Worm (Caenorhabditis elegans): ENCODE measurements around the gene F26A1.9.

Gene F26A1.9

DNA sequence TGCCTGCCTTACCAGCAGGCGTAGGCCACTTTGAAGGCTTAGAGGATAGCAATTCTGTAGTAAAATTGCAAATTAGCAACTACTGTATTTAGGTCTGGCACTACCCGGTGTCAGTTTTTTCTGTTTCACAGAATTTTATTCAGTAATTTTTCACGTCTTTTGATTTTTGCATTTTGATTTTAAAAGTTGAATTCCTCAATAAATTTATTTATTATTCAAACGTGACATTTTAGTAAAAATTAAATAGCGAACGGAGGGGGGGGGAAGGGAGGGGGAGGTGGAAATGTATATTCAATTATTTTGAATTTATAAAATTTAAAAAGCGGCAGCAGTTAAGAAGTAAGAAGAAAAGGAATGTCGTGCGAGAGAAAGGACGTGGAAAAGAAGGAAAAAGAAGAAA, 12.1 kb downstream of the F26A1.9 start, which contains the start of gene F26A1.4:
TSS of gene F26A1.4 (plus strand) at position 301 of the 400 bp plus-strand sequence.
- no peak for TF ChIP-seq ets-7 (tag; optimal IDR thresholded peaks at IDR 0.05)

DNA sequence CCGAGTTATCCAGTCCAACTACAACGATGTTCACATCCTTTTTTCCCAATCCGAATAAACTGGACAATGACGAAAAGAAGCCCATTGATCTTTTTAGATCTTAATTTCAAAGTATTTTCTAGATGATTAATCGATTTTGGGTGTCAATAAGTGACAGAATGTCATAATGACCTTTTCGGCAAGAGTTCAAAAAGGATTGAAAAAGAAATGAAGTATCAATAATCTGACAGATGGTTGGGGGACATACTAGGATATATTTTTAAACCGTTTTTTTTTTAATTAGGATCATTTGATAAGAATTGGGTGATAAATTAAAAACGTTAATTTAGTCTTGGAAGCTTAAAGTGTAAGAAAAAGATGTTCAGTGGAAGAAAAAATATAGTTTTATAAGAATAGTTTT, 14.6 kb downstream of the F26A1.9 start, which contains the start of gene arl-6:
TSS of gene arl-6 (minus strand) at position 101 of the 400 bp plus-strand sequence.
- TF ChIP-seq hmbx-1 (tag; optimal IDR thresholded peaks at IDR 0.05), result no peak
- no peak for TF ChIP-seq sea-1 (GFP tag; conservative IDR thresholded peaks at IDR 0.05)
- no peak for TF ChIP-seq scrt-1 (GFP tag; IDR thresholded peaks at IDR 0.05)
- TF ChIP-seq F13C5.2 (tag; optimal IDR thresholded peaks at IDR 0.05), result no peak
- TF ChIP-seq hnd-1 (tag; optimal IDR thresholded peaks at IDR 0.05), result no peak
- TF ChIP-seq flt-1 (GFP tag; IDR thresholded peaks at IDR 0.05), result no peak
- no peak for TF ChIP-seq ceh-36 (tag; optimal IDR thresholded peaks at IDR 0.05)
- no peak for TF ChIP-seq tra-4 (tag; optimal IDR thresholded peaks at IDR 0.05)

DNA sequence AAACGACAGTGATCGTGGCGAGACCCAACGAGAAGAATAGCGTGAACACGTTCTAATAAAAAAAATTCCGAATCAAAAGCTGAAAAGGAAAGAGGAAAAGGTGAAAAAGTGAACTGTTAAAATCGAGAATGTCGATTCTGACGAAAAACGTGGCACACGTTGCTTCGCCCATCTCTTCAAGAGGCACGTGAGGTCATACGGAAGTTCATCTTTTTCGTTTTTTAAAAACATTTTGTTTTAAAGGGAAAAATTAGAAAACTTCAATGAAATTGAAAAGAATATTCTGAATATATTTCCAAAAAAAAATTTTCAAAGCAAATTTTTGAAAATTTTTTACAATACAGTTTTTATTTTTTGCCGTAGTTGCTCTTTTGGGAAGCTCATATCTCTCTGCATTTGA, 18.1 kb downstream of the F26A1.9 start, which contains the start of gene C38D4.7:
TSS of gene C38D4.7 (minus strand) at position 101 of the 400 bp plus-strand sequence.
- no peak for TF ChIP-seq ceh-36 (tag; optimal IDR thresholded peaks at IDR 0.05)
- no peak for TF ChIP-seq ceh-13 (GFP tag; optimal IDR thresholded peaks at IDR 0.05)
- TF ChIP-seq B0310.2 (tag; optimal IDR thresholded peaks at IDR 0.05), result no peak

ce11 chrIII:4809526-4810153, 19.7 kb downstream of the F26A1.9 start, which contains the start of gene pal-1:
Gene pal-1, minus strand, starts transcription at chrIII:4809576.
- TF ChIP-seq scrt-1 (GFP tag; IDR thresholded peaks at IDR 0.05) (no peak), hnd-1 (tag; optimal IDR thresholded peaks at IDR 0.05) (no peak), ama-1 (optimal IDR thresholded peaks at IDR 0.05) (no peak), tra-4 (tag; optimal IDR thresholded peaks at IDR 0.05) (no peak), F13C5.2 (tag; optimal IDR thresholded peaks at IDR 0.05) (no peak), ets-7 (tag; optimal IDR thresholded peaks at IDR 0.05) (no peak), aly-1 (tag; optimal IDR thresholded peaks at IDR 0.05) (no peak), pes-1 (GFP tag; IDR thresholded peaks at IDR 0.05) (no peak)

ce11 chrIII:4808089-4808488, 21.3 kb downstream of the F26A1.9 start:
- no peak for TF ChIP-seq F13C5.2 (tag; optimal IDR thresholded peaks at IDR 0.05)
- TF ChIP-seq B0310.2 (tag; optimal IDR thresholded peaks at IDR 0.05), result no peak
- TF ChIP-seq ets-7 (tag; optimal IDR thresholded peaks at IDR 0.05), result no peak
- no peak for TF ChIP-seq hmg-4 (GFP tag; optimal IDR thresholded peaks at IDR 0.05)
- no peak for TF ChIP-seq hmbx-1 (tag; optimal IDR thresholded peaks at IDR 0.05)
- no peak for TF ChIP-seq sea-1 (GFP tag; conservative IDR thresholded peaks at IDR 0.05)
- TF ChIP-seq scrt-1 (GFP tag; IDR thresholded peaks at IDR 0.05), result no peak
- no peak for TF ChIP-seq tbx-37 (GFP tag; conservative IDR thresholded peaks at IDR 0.05)
- no peak for TF ChIP-seq ceh-13 (GFP tag; optimal IDR thresholded peaks at IDR 0.05)
- no peak for TF ChIP-seq ama-1 (optimal IDR thresholded peaks at IDR 0.05)
- TF ChIP-seq tra-4 (tag; optimal IDR thresholded peaks at IDR 0.05), result no peak
- TF ChIP-seq pes-1 (GFP tag; IDR thresholded peaks at IDR 0.05), result no peak
- TF ChIP-seq hnd-1 (tag; optimal IDR thresholded peaks at IDR 0.05), result no peak
- TF ChIP-seq tbx-11 (GFP tag; IDR thresholded peaks at IDR 0.05), result no peak
- no peak for TF ChIP-seq aly-1 (tag; optimal IDR thresholded peaks at IDR 0.05)
- no peak for TF ChIP-seq flt-1 (GFP tag; IDR thresholded peaks at IDR 0.05)
- no peak for TF ChIP-seq ceh-36 (tag; optimal IDR thresholded peaks at IDR 0.05)

- no peak for TF ChIP-seq ceh-13 (GFP tag; optimal IDR thresholded peaks at IDR 0.05)
- TF ChIP-seq flt-1 (GFP tag; IDR thresholded peaks at IDR 0.05), result no peak
- TF ChIP-seq ets-7 (tag; optimal IDR thresholded peaks at IDR 0.05), result no peak
- TF ChIP-seq hmbx-1 (tag; optimal IDR thresholded peaks at IDR 0.05), result no peak
- no peak for TF ChIP-seq B0310.2 (tag; optimal IDR thresholded peaks at IDR 0.05)
- TF ChIP-seq F13C5.2 (tag; optimal IDR thresholded peaks at IDR 0.05), result no peak
- TF ChIP-seq ama-1 (optimal IDR thresholded peaks at IDR 0.05), result no peak
- TF ChIP-seq hnd-1 (tag; optimal IDR thresholded peaks at IDR 0.05), result no peak
Observed at ce11 chrIII:4806345-4806744, 23.0 kb downstream of the F26A1.9 start.

ce11 chrIII:4802707-4803106, 26.6 kb downstream of the F26A1.9 start, which contains the start of gene metl-5:
Gene metl-5, plus strand, starts transcription at chrIII:4803007.
- no peak for TF ChIP-seq ets-7 (tag; optimal IDR thresholded peaks at IDR 0.05)
- no peak for TF ChIP-seq pes-1 (GFP tag; IDR thresholded peaks at IDR 0.05)
- no peak for TF ChIP-seq tbx-11 (GFP tag; IDR thresholded peaks at IDR 0.05)
- no peak for TF ChIP-seq hmbx-1 (tag; optimal IDR thresholded peaks at IDR 0.05)
- TF ChIP-seq F13C5.2 (tag; optimal IDR thresholded peaks at IDR 0.05), result no peak
- no peak for TF ChIP-seq B0310.2 (tag; optimal IDR thresholded peaks at IDR 0.05)
- no peak for TF ChIP-seq tra-4 (tag; optimal IDR thresholded peaks at IDR 0.05)
- no peak for TF ChIP-seq ceh-36 (tag; optimal IDR thresholded peaks at IDR 0.05)
- no peak for TF ChIP-seq scrt-1 (GFP tag; IDR thresholded peaks at IDR 0.05)
- TF ChIP-seq hnd-1 (tag; optimal IDR thresholded peaks at IDR 0.05), result no peak
- no peak for TF ChIP-seq ceh-13 (GFP tag; optimal IDR thresholded peaks at IDR 0.05)
- TF ChIP-seq hmg-4 (GFP tag; optimal IDR thresholded peaks at IDR 0.05), result no peak
- TF ChIP-seq flt-1 (GFP tag; IDR thresholded peaks at IDR 0.05), result no peak
- TF ChIP-seq tbx-37 (GFP tag; conservative IDR thresholded peaks at IDR 0.05), result no peak

ce11 chrIII:4796536-4796935, 32.8 kb downstream of the F26A1.9 start, which contains the start of gene tag-325:
Gene tag-325, plus strand, starts transcription at chrIII:4796836.
- TF ChIP-seq hmbx-1 (tag; optimal IDR thresholded peaks at IDR 0.05) (no peak), scrt-1 (GFP tag; IDR thresholded peaks at IDR 0.05) (no peak), F13C5.2 (tag; optimal IDR thresholded peaks at IDR 0.05) (no peak), hnd-1 (tag; optimal IDR thresholded peaks at IDR 0.05) (no peak), hmg-4 (GFP tag; optimal IDR thresholded peaks at IDR 0.05) (no peak), ama-1 (optimal IDR thresholded peaks at IDR 0.05) (no peak), tbx-11 (GFP tag; IDR thresholded peaks at IDR 0.05) (no peak), ceh-13 (GFP tag; optimal IDR thresholded peaks at IDR 0.05) (no peak), sea-1 (GFP tag; conservative IDR thresholded peaks at IDR 0.05) (no peak), tra-4 (tag; optimal IDR thresholded peaks at IDR 0.05) (no peak), ceh-36 (tag; optimal IDR thresholded peaks at IDR 0.05) (no peak), tbx-37 (GFP tag; conservative IDR thresholded peaks at IDR 0.05) (no peak), B0310.2 (tag; optimal IDR thresholded peaks at IDR 0.05) (no peak), pes-1 (GFP tag; IDR thresholded peaks at IDR 0.05) (no peak), flt-1 (GFP tag; IDR thresholded peaks at IDR 0.05) (no peak), aly-1 (tag; optimal IDR thresholded peaks at IDR 0.05) (no peak), ets-7 (tag; optimal IDR thresholded peaks at IDR 0.05) (no peak)

Measured in whole organism, early embryonic.